Fruit fly (Drosophila melanogaster) whole organism, pupa: ENCODE data around the gene CG13970.

Experiments used
- CG4496 ChIP-seq: fragments of 200-800 bp; sonication (Bioruptor generic); IDR thresholded peaks from 3 replicates; pipeline ENCODE4 v1.3.6; 2022; ENCODE audit warnings: missing biosample characterization, missing genetic modification characterization
- EcR ChIP-seq: fragments of 200-800 bp; sonication (Bioruptor generic); optimal IDR thresholded peaks from 3 replicates; lab custom pipeline; 2019; ENCODE audit warnings: missing biosample characterization, missing genetic modification characterization, mild to moderate bottlenecking, moderate library complexity, missing genetic modification reagents

- TF ChIP-seq CG4496 (GFP tag; lab: Robert Waterston, UW) = no peak
- TF ChIP-seq EcR (GFP tag; lab: Kevin White, UChicago) = no peak
Observed at dm6 chr2L:20117752-20118151, 13.8 kb upstream of the CG13970 start.
